Worm (Caenorhabditis elegans): ENCODE data around the gene W06D12.6.

DNA sequence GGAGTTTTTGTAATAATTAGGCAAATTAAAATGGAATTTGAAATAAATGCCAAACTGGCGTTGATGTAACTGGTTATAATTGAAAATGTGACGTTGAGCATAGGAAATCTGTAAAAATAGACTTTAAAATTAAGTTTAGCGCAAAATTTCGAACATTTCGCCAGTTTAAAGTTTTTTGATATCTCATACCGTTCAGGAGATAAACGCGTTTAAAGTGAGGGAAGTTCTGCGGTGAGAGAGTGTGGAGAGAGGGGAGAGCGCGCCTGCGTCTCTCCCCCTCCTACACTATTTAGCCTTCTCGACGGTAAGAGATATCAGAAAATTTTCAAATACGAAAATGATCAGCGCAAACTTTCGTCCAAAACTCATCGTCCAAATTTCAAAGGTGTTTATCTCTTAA lies 29.4 kb upstream of the W06D12.6 start, which contains the start of gene str-92:
- TF ChIP-seq snpc-4 (tag; optimal IDR thresholded peaks at IDR 0.05) (no peak), ama-1 (optimal IDR thresholded peaks at IDR 0.05) (no peak), ztf-11 (tag; optimal IDR thresholded peaks at IDR 0.05) (no peak)

Measured in whole organism, L4 larva.